Worm (Caenorhabditis elegans): ENCODE measurements around the gene ZK637.14.

Gene ZK637.14

DNA sequence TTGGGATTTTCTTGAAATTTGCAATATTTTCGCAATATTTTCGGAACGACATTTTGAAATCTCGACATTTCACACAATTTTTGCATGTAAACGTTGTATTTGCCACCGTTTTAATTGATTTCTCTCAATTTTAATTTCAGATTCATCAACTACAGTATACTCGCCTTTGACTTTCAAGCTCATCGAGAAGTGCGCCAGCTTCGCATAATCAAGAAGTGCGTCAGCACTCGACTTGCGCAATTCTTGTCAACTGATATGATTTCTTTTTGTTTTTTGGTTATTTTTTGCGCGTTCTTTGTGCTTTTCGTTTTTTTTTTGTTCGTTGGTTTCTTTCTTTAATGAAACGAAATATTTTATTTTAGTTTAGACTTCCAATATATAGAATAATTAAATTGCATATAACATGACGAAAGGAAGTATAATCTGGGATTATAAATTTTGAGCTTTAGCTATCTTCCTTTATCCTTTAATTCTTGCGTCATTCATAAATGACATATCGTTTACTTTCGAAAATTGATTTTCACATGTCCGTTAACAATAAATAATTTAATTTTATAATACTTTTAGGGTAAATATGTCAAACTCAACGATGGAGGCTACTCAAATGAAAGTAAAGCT, 1.7 kb downstream of the ZK637.14 start, which contains the start of gene famh-136:
famh-136 (plus strand) TSS at position 568 of the 618 bp plus-strand sequence.
- TF ChIP-seq lin-39 (tag; optimal IDR thresholded peaks at IDR 0.05) (no peak), zfp-3 (GFP tag; conservative IDR thresholded peaks at IDR 0.05) (peak; percentile 66; the same call in 1 of the 2 replicates), ztf-7 (tag; optimal IDR thresholded peaks at IDR 0.05) (peak; percentile 64), snpc-1.2 (GFP tag; IDR thresholded peaks at IDR 0.05) (no peak), madf-5 (GFP tag; IDR thresholded peaks at IDR 0.05) (no peak), arid-1 (GFP tag; conservative IDR thresholded peaks at IDR 0.05) (peak; percentile 82), mxl-2 (GFP tag; conservative IDR thresholded peaks at IDR 0.05) (no peak), R02D3.7 (tag; optimal IDR thresholded peaks at IDR 0.05) (no peak), aly-2 (tag; optimal IDR thresholded peaks at IDR 0.05) (no peak), nhr-77 (tag; optimal IDR thresholded peaks at IDR 0.05) (peak; percentile 90), ctbp-1 (GFP tag; IDR thresholded peaks at IDR 0.05) (peak; percentile 80), tag-97 (GFP tag; IDR thresholded peaks at IDR 0.05) (no peak), ztf-11 (tag; optimal IDR thresholded peaks at IDR 0.05) (no peak), Y5F2A.4 (GFP tag; optimal IDR thresholded peaks at IDR 0.05) (no peak), gei-8 (GFP tag; optimal IDR thresholded peaks at IDR 0.05) (no peak), nhr-10 (tag; optimal IDR thresholded peaks at IDR 0.05) (no peak), fos-1 (tag; optimal IDR thresholded peaks at IDR 0.05) (peak; percentile 35), mdt-29 (GFP tag; IDR thresholded peaks at IDR 0.05) (peak; percentile 60; the same call in 1 of the 2 replicates), mep-1 (tag; optimal IDR thresholded peaks at IDR 0.05) (peak; percentile 95), nhr-111 (GFP tag; optimal IDR thresholded peaks at IDR 0.05) (no peak), egl-43 (GFP tag; IDR thresholded peaks at IDR 0.05) (no peak), ces-1 (GFP tag; optimal IDR thresholded peaks at IDR 0.05) (no peak), lim-7 (GFP tag; IDR thresholded peaks at IDR 0.05) (no peak), zip-2 (tag; optimal IDR thresholded peaks at IDR 0.05) (peak; percentile 52), ZK337.2 (GFP tag; IDR thresholded peaks at IDR 0.05) (no peak), cey-2 (tag; optimal IDR thresholded peaks at IDR 0.05; ENCODE audit: borderline replicate concordance, insufficient read depth) (no peak), lin-13 (GFP tag; optimal IDR thresholded peaks at IDR 0.05) (peak; percentile 83), nhr-76 (tag; optimal IDR thresholded peaks at IDR 0.05) (no peak), nhr-237 (tag; optimal IDR thresholded peaks at IDR 0.05) (no peak), F44E2.7 (GFP tag; IDR thresholded peaks at IDR 0.05) (no peak), nhr-25 (tag; optimal IDR thresholded peaks at IDR 0.05; ENCODE audit: borderline replicate concordance, insufficient read depth) (no peak), egl-27 (tag; optimal IDR thresholded peaks at IDR 0.05) (no peak), lin-29 (GFP tag; IDR thresholded peaks at IDR 0.05) (no peak), F49E8.2 (tag; optimal IDR thresholded peaks at IDR 0.05; ENCODE audit: borderline replicate concordance) (peak; percentile 11), ceh-20 (GFP tag; IDR thresholded peaks at IDR 0.05) (0 out of 2 replicates have a peak, but pooled peaks have one; percentile 52), T20F7.1 (GFP tag; optimal IDR thresholded peaks at IDR 0.05) (peak; percentile 82), madf-9 (GFP tag; conservative IDR thresholded peaks at IDR 0.05) (0 out of 2 replicates have a peak, but pooled peaks have one; percentile 33), nhr-42 (GFP tag; IDR thresholded peaks at IDR 0.05) (peak; percentile 64; the same call in 1 of the 2 replicates), lsy-2 (tag; optimal IDR thresholded peaks at IDR 0.05) (peak; percentile 27 to 95), snpc-4 (tag; optimal IDR thresholded peaks at IDR 0.05) (no peak), ceh-82 (tag; optimal IDR thresholded peaks at IDR 0.05) (no peak), mxl-3 (GFP tag; optimal IDR thresholded peaks at IDR 0.05) (peak; percentile 41), ceh-62 (tag; optimal IDR thresholded peaks at IDR 0.05) (no peak), ZK546.5 (tag; optimal IDR thresholded peaks at IDR 0.05) (no peak), ceh-32 (tag; optimal IDR thresholded peaks at IDR 0.05; ENCODE audit: poor library complexity) (no peak), dve-1 (tag; optimal IDR thresholded peaks at IDR 0.05; ENCODE audit: insufficient read depth) (peak; percentile 98), fkh-10 (GFP tag; optimal IDR thresholded peaks at IDR 0.05) (peak; percentile 37), daf-12 (tag; optimal IDR thresholded peaks at IDR 0.05) (no peak), tra-1 (GFP tag; IDR thresholded peaks at IDR 0.05) (peak; percentile 51; the same call in 1 of the 2 replicates), Y105C5A.15 (GFP tag; IDR thresholded peaks at IDR 0.05) (no peak)

Measured in whole organism, L4 larva.